Fruit fly (Drosophila melanogaster): ENCODE measurements around the gene CG6870.
A peak's percentile ranks its signal among the peaks of the same experiment; 100 is the strongest.

- TF ChIP-seq CG16779 (tag; optimal IDR thresholded peaks at IDR 0.05): no peak
- no peak for TF ChIP-seq CG8319 (GFP tag; optimal IDR thresholded peaks at IDR 0.05)
- peak; percentile 0 for TF ChIP-seq dsx (GFP tag; optimal IDR thresholded peaks at IDR 0.05; ENCODE audit: poor library complexity, severe bottlenecking)
- TF ChIP-seq acj6 (GFP tag; optimal IDR thresholded peaks at IDR 0.05): no peak
- no peak for TF ChIP-seq CG6163 (GFP tag; IDR thresholded peaks at IDR 0.05)
- TF ChIP-seq CG32006 (GFP tag; optimal IDR thresholded peaks at IDR 0.05): no peak
- no peak for TF ChIP-seq salr (GFP tag; optimal IDR thresholded peaks at IDR 0.05)
- TF ChIP-seq esn (GFP tag; optimal IDR thresholded peaks at IDR 0.05): peak; percentile 14
Measured at dm6 chr2L:17588173-17589082, 3.7 kb downstream of the CG6870 start.
